Fruit fly (Drosophila melanogaster) whole organism, prepupa: Measurements from ENCODE around the gene eEF1gamma.
A peak's percentile ranks its signal among the peaks of the same experiment; 100 is the strongest.

Source experiments
- CG11294 ChIP-seq: fragments of 200-800 bp; sonication (Bioruptor generic); IDR thresholded peaks from 2 replicates; pipeline ENCODE4 v1.3.6; 2022; ENCODE audit warnings: missing biosample characterization, missing genetic modification characterization
- CG1621 ChIP-seq: fragments of 200-800 bp; sonication (Bioruptor generic); optimal IDR thresholded peaks from 3 replicates; lab custom pipeline; 2018; ENCODE audit warnings: missing biosample characterization, mild to moderate bottlenecking, missing genetic modification characterization
- CG32006 ChIP-seq: fragments of 200-800 bp; sonication (Bioruptor generic); optimal IDR thresholded peaks from 3 replicates; lab custom pipeline; 2017; ENCODE audit warnings: missing biosample characterization, mild to moderate bottlenecking, missing genetic modification characterization
- CG6163 ChIP-seq: fragments of 200-800 bp; sonication (Bioruptor generic); IDR thresholded peaks from 3 replicates; pipeline ENCODE4 v1.3.6; 2022; ENCODE audit warnings: missing biosample characterization, missing genetic modification characterization
- CG8319 ChIP-seq: fragments of 200-800 bp; sonication (Bioruptor generic); optimal IDR thresholded peaks from 3 replicates; lab custom pipeline; 2016; ENCODE audit warnings: missing biosample characterization, missing genetic modification characterization
- CG8632 ChIP-seq: fragments of 200-800 bp; sonication (Bioruptor generic); optimal IDR thresholded peaks from 3 replicates; lab custom pipeline; 2016; ENCODE audit warnings: missing biosample characterization, missing genetic modification characterization
- OdsH ChIP-seq: fragments of 200-800 bp; sonication (Bioruptor generic); optimal IDR thresholded peaks from 3 replicates; lab custom pipeline; 2016; ENCODE audit warnings: missing biosample characterization, missing genetic modification characterization
- Sox15 ChIP-seq: fragments of 200-800 bp; sonication (Bioruptor generic); optimal IDR thresholded peaks from 3 replicates; lab custom pipeline; 2016; ENCODE audit warnings: missing biosample characterization, missing genetic modification characterization

- TF ChIP-seq CG11294 (GFP tag; lab: Robert Waterston, UW) (peak; percentile 41; the same call in 1 of the 2 replicates), CG6163 (peak; percentile 95), CG1621 (tag; lab: Kevin White, UChicago) (peak; percentile 93), CG8632 (GFP tag; lab: Kevin White, UChicago) (peak; percentile 55), OdsH (peak; percentile 68), CG8319 (GFP tag; lab: Kevin White, UChicago) (peak; percentile 54), CG32006 (GFP tag; lab: Kevin White, UChicago) (peak; percentile 70), Sox15 (GFP tag; lab: Kevin White, UChicago) (peak; percentile 25)
Measured at dm6 chr3R:29199807-29200693, 19.9 kb upstream of the eEF1gamma start, which contains the start of gene CG11899.
